Fruit fly (Drosophila melanogaster) whole organism, wandering third instar larva: Measurements from ENCODE around the gene barc.

Source experiments
- CG9705 ChIP-seq: fragments of 200-800 bp; sonication (Bioruptor generic); optimal IDR thresholded peaks from 2 replicates; lab custom pipeline; 2018; ENCODE audit warnings: missing biosample characterization, mild to moderate bottlenecking, missing genetic modification characterization
- Dfd ChIP-seq: fragments of >200 bp; optimal IDR thresholded peaks from 2 replicates; lab custom pipeline; 2017; ENCODE audit warnings: missing biosample characterization, missing genetic modification characterization
- GATAd ChIP-seq: sonication (Bioruptor generic); optimal IDR thresholded peaks from 2 replicates; lab custom pipeline; 2016; ENCODE audit warnings: missing biosample characterization, missing genetic modification characterization
- Hnf4 ChIP-seq: fragments of 200-800 bp; sonication (Bioruptor generic); optimal IDR thresholded peaks from 2 replicates; lab custom pipeline; 2016; ENCODE audit warnings: missing biosample characterization, mild to moderate bottlenecking, missing genetic modification characterization
- Hr78 ChIP-seq: fragments of >200 bp; optimal IDR thresholded peaks from 2 replicates; lab custom pipeline; 2017; ENCODE audit warnings: missing biosample characterization, missing genetic modification characterization
- Hr83 ChIP-seq: fragments of 200-300 bp; sonication (Bioruptor generic); optimal IDR thresholded peaks from 2 replicates; lab custom pipeline; 2016; ENCODE audit warnings: missing biosample characterization, mild to moderate bottlenecking, missing genetic modification characterization, moderate library complexity; ENCODE audit not compliant: poor library complexity, severe bottlenecking
- Jra ChIP-seq: sonication (Bioruptor generic); optimal IDR thresholded peaks from 2 replicates; lab custom pipeline; 2016; ENCODE audit warnings: missing biosample characterization, missing genetic modification characterization
- Mio ChIP-seq: sonication (Bioruptor generic); optimal IDR thresholded peaks from 2 replicates; lab custom pipeline; 2016; ENCODE audit warnings: missing biosample characterization, missing genetic modification characterization
- Myc ChIP-seq: fragments of >200 bp; optimal IDR thresholded peaks from 2 replicates; lab custom pipeline; 2017
- N ChIP-seq: fragments of >200 bp; optimal IDR thresholded peaks from 2 replicates; lab custom pipeline; 2018; ENCODE audit warnings: missing biosample characterization, missing external identifiers, missing genetic modification characterization
- OdsH ChIP-seq: fragments of 200-800 bp; sonication (Bioruptor generic); optimal IDR thresholded peaks from 2 replicates; lab custom pipeline; 2016; ENCODE audit warnings: missing biosample characterization, mild to moderate bottlenecking, missing genetic modification characterization
- Rel ChIP-seq, 2 experiments: fragments of 200-800 bp; sonication (Bioruptor generic) in 1 of 2; optimal IDR thresholded peaks; 2 replicates in 1 of 2; 3 replicates in 1 of 2; lab custom pipeline; 2016 to 2019; ENCODE audit warnings: mild to moderate bottlenecking in 2 of 2, missing biosample characterization in 2 of 2, missing genetic modification characterization in 2 of 2, moderate library complexity in 1 of 2
- Vsx2 ChIP-seq: fragments of 200-300, 225-300 bp; sonication (Bioruptor generic); optimal IDR thresholded peaks from 2 replicates; lab custom pipeline; 2018; ENCODE audit warnings: missing biosample characterization, missing genetic modification characterization; ENCODE audit not compliant: partially characterized antibody
- brk ChIP-seq: fragments of 200-800 bp; sonication (Bioruptor generic); optimal IDR thresholded peaks from 2 replicates; lab custom pipeline; 2016; ENCODE audit warnings: missing biosample characterization, mild to moderate bottlenecking, missing genetic modification characterization
- dl ChIP-seq, 2 experiments: fragments of 175-275, 200-275 bp in 1 of 2; fragments of 200-275 bp in 1 of 2; sonication (Bioruptor generic); optimal IDR thresholded peaks; lab custom pipeline; 2018; ENCODE audit warnings: mild to moderate bottlenecking in 2 of 2, missing biosample characterization in 2 of 2, missing genetic modification characterization in 2 of 2, moderate library complexity in 2 of 2; ENCODE audit not compliant: partially characterized antibody in 2 of 2, insufficient read depth in 1 of 2
- dmrt93B ChIP-seq: fragments of 200-800 bp; sonication (Bioruptor generic); optimal IDR thresholded peaks from 2 replicates; lab custom pipeline; 2018; ENCODE audit warnings: missing biosample characterization, mild to moderate bottlenecking, missing genetic modification characterization
- dsf ChIP-seq: sonication (Bioruptor generic); optimal IDR thresholded peaks from 2 replicates; lab custom pipeline; 2016; ENCODE audit warnings: missing biosample characterization, missing genetic modification characterization, borderline replicate concordance
- ey ChIP-seq: fragments of 200-800 bp; sonication (Bioruptor generic); optimal IDR thresholded peaks from 2 replicates; lab custom pipeline; 2016; ENCODE audit warnings: missing biosample characterization, missing genetic modification characterization
- fru ChIP-seq: fragments of 200-800 bp; sonication (Bioruptor generic); optimal IDR thresholded peaks from 3 replicates; lab custom pipeline; 2016; ENCODE audit warnings: missing biosample characterization, mild to moderate bottlenecking, missing genetic modification characterization
- h ChIP-seq: fragments of 200-800 bp; sonication (Bioruptor generic); optimal IDR thresholded peaks from 3 replicates; lab custom pipeline; 2016; ENCODE audit warnings: missing biosample characterization, mild to moderate bottlenecking, missing genetic modification characterization
- jim ChIP-seq: fragments of 175-275, 200-325 bp; sonication (Bioruptor generic); optimal IDR thresholded peaks from 2 replicates; lab custom pipeline; 2016; ENCODE audit warnings: missing biosample characterization, mild to moderate bottlenecking, missing genetic modification characterization
- psq ChIP-seq: fragments of 200-800 bp; sonication (Bioruptor generic); optimal IDR thresholded peaks from 3 replicates; lab custom pipeline; 2017; ENCODE audit warnings: missing biosample characterization, mild to moderate bottlenecking, missing genetic modification characterization, moderate library complexity
- rgr ChIP-seq: fragments of 200-800 bp; sonication (Bioruptor generic); optimal IDR thresholded peaks from 3 replicates; lab custom pipeline; 2016; ENCODE audit warnings: missing biosample characterization, mild to moderate bottlenecking, missing genetic modification characterization
- sage ChIP-seq: fragments of 200-800 bp; sonication (Bioruptor generic); optimal IDR thresholded peaks from 2 replicates; lab custom pipeline; 2016; ENCODE audit warnings: missing biosample characterization, mild to moderate bottlenecking, missing genetic modification characterization
- sv ChIP-seq: fragments of 200-800 bp; sonication (Bioruptor generic); optimal IDR thresholded peaks from 3 replicates; lab custom pipeline; 2016; ENCODE audit warnings: missing biosample characterization, missing genetic modification characterization
- tai ChIP-seq: sonication (Bioruptor generic); optimal IDR thresholded peaks from 2 replicates; lab custom pipeline; 2016; ENCODE audit warnings: missing biosample characterization, missing genetic modification characterization
- woc ChIP-seq: sonication (Bioruptor generic); optimal IDR thresholded peaks from 2 replicates; lab custom pipeline; 2016; ENCODE audit warnings: missing biosample characterization, mild to moderate bottlenecking, missing genetic modification characterization

The barc gene

dm6 chr3L:21445704-21446103 is 12.8 kb upstream of the barc start, which contains the start of gene Syx7:
TSS of gene Syx7 (plus strand) at chr3L:21445834.
- TF ChIP-seq Myc (lab: Kevin White, UChicago) = peak; percentile 28
- peak; percentile 7 for TF ChIP-seq ey (GFP tag; lab: Kevin White, UChicago)
- TF ChIP-seq Hnf4 = peak; percentile 35
- TF ChIP-seq h (GFP tag; lab: Kevin White, UChicago) = peak; percentile 44
- TF ChIP-seq Vsx2 (GFP tag; lab: Kevin White, UChicago) = no peak
- TF ChIP-seq Hr83 = peak; percentile 40
- TF ChIP-seq psq (GFP tag; lab: Kevin White, UChicago) = no peak
- TF ChIP-seq dsf (GFP tag; lab: Kevin White, UChicago) = no peak
- TF ChIP-seq Rel (GFP tag; optimal IDR thresholded peaks at IDR 0.05; lab: Kevin White, UChicago) = no peak
- peak; percentile 61 for TF ChIP-seq Rel (tag; optimal IDR thresholded peaks at IDR 0.05; lab: Kevin White, UChicago)
- TF ChIP-seq rgr = peak; percentile 36
- no peak for TF ChIP-seq N (GFP tag; lab: Kevin White, UChicago)

- TF ChIP-seq Hr78 (GFP tag; lab: Kevin White, UChicago) (no peak), sage (GFP tag; lab: Kevin White, UChicago) (no peak)
Observed at dm6 chr3L:21444719-21445118, 11.8 kb upstream of the barc start, which contains the start of gene Alp1. TSS of gene Alp1 (minus strand) at chr3L:21444819.

- TF ChIP-seq woc (GFP tag; lab: Kevin White, UChicago) (no peak), dmrt93B (no peak), Vsx2 (GFP tag; lab: Kevin White, UChicago) (no peak), Mio (no peak), Rel (GFP tag; optimal IDR thresholded peaks at IDR 0.05; lab: Kevin White, UChicago) (no peak), Rel (tag; optimal IDR thresholded peaks at IDR 0.05; lab: Kevin White, UChicago) (peak; percentile 94), tai (GFP tag; lab: Kevin White, UChicago) (no peak), rgr (no peak), fru (GFP tag; lab: Kevin White, UChicago) (no peak), brk (GFP tag; lab: Kevin White, UChicago) (peak; percentile 3), GATAd (GFP tag; lab: Kevin White, UChicago) (no peak), sv (GFP tag; lab: Kevin White, UChicago) (no peak), Jra (GFP tag; lab: Kevin White, UChicago) (no peak), psq (GFP tag; lab: Kevin White, UChicago) (no peak), Myc (lab: Kevin White, UChicago) (no peak)
Observed at dm6 chr3L:21441216-21441813, 8.4 kb upstream of the barc start, which contains the start of gene CG5664. TSS of gene CG5664 (minus strand) at chr3L:21441363.

- TF ChIP-seq Dfd (GFP tag; lab: Kevin White, UChicago) (peak; percentile 91), Jra (GFP tag; lab: Kevin White, UChicago) (no peak), sage (GFP tag; lab: Kevin White, UChicago) (no peak), Hr78 (GFP tag; lab: Kevin White, UChicago) (no peak), psq (GFP tag; lab: Kevin White, UChicago) (no peak), Rel (GFP tag; optimal IDR thresholded peaks at IDR 0.05; lab: Kevin White, UChicago) (no peak), Rel (tag; optimal IDR thresholded peaks at IDR 0.05; lab: Kevin White, UChicago) (no peak), jim (GFP tag; lab: Kevin White, UChicago) (no peak), Hr83 (no peak)
Observed at dm6 chr3L:21436089-21436488, 3.2 kb upstream of the barc start.

dm6 chr3L:21433744-21434384 is 930 bp upstream of the barc start:
- peak in 1 of 2 experiments; percentile 0 for TF ChIP-seq dl (GFP tag; optimal IDR thresholded peaks at IDR 0.05; lab: Kevin White, UChicago; ENCODE audit: insufficient read depth in 1 of 2, partially characterized antibody in 2 of 2)
- peak; percentile 7 for TF ChIP-seq OdsH (GFP tag; lab: Kevin White, UChicago)
- no peak for TF ChIP-seq Rel (GFP tag; optimal IDR thresholded peaks at IDR 0.05; lab: Kevin White, UChicago)
- TF ChIP-seq Rel (tag; optimal IDR thresholded peaks at IDR 0.05; lab: Kevin White, UChicago) = peak; percentile 39
- TF ChIP-seq CG9705 (GFP tag; lab: Kevin White, UChicago) = no peak
